Worm (Caenorhabditis elegans) whole organism, L1 larva: Measurements from ENCODE around the gene C07D8.5.
A peak's percentile ranks its signal among the peaks of the same experiment; 100 is the strongest.
"Not testable (repeated sequence)": the region's sequence is repeated elsewhere in the genome, so short reads cannot be mapped to it uniquely, and the experiment has no call there.

Experiments used
- C16A3.4 ChIP-seq: fragments of 150-350 bp; optimal IDR thresholded peaks from 2 replicates; lab custom pipeline; 2014; ENCODE audit warnings: missing biosample characterization, missing genetic modification characterization
- C34B4.2 ChIP-seq: sonication (generic microtip); optimal IDR thresholded peaks from 2 replicates; lab custom pipeline; 2017; ENCODE audit warnings: mild to moderate bottlenecking, missing genetic modification characterization, missing compliant biosample characterization
- Y116A8C.19 ChIP-seq: sonication (generic microtip); optimal IDR thresholded peaks from 2 replicates; lab custom pipeline; 2016; ENCODE audit warnings: missing compliant biosample characterization, missing genetic modification characterization, borderline replicate concordance
- aha-1 ChIP-seq: fragments of 150-350 bp; optimal IDR thresholded peaks from 2 replicates; lab custom pipeline; 2014; ENCODE audit warnings: missing biosample characterization, missing genetic modification characterization
- ceh-8 ChIP-seq: fragments of 200-800 bp; sonication (Bioruptor generic); optimal IDR thresholded peaks from 2 replicates; lab custom pipeline; 2018; ENCODE audit warnings: mild to moderate bottlenecking, missing genetic modification characterization, moderate library complexity, missing compliant biosample characterization
- ceh-90 ChIP-seq: sonication (generic microtip); optimal IDR thresholded peaks from 2 replicates; lab custom pipeline; 2016; ENCODE audit warnings: missing genetic modification characterization, missing compliant biosample characterization
- efl-3 ChIP-seq: fragments of 200-800 bp; sonication (Bioruptor generic); optimal IDR thresholded peaks from 2 replicates; lab custom pipeline; 2018; ENCODE audit warnings: mild to moderate bottlenecking, missing genetic modification characterization, missing compliant biosample characterization
- elt-2 ChIP-seq: sonication (generic microtip); optimal IDR thresholded peaks from 2 replicates; lab custom pipeline; 2016; ENCODE audit warnings: missing genetic modification characterization, mild to moderate bottlenecking, inconsistent platforms, missing compliant biosample characterization, missing genetic modification reagents
- elt-3 ChIP-seq, 6 experiments: fragments of 150-350 bp in 1 of 6; sonication (generic microtip); optimal IDR thresholded peaks; 2 replicates each; lab custom pipeline; 2017 to 2018; ENCODE audit warnings: missing biosample characterization in 6 of 6, missing genetic modification characterization in 6 of 6, inconsistent platforms in 1 of 6
- ets-5 ChIP-seq: fragments of 200-800 bp; sonication (Bioruptor generic); IDR thresholded peaks from 2 replicates; pipeline ENCODE4 v1.3.6; 2022; ENCODE audit warnings: missing genetic modification characterization, missing compliant biosample characterization
- fkh-10 ChIP-seq: sonication (generic microtip); optimal IDR thresholded peaks from 2 replicates; lab custom pipeline; 2017; ENCODE audit warnings: missing biosample characterization, missing genetic modification reagents, missing genetic modification characterization
- fkh-8 ChIP-seq: sonication (generic microtip); optimal IDR thresholded peaks from 2 replicates; lab custom pipeline; 2016; ENCODE audit warnings: mild to moderate bottlenecking, missing genetic modification characterization, missing compliant biosample characterization
- grh-1 ChIP-seq: fragments of 200-800 bp; sonication (Bioruptor generic); IDR thresholded peaks from 2 replicates; pipeline ENCODE4 v1.3.6; 2022; ENCODE audit warnings: missing genetic modification reagents, missing genetic modification characterization, missing compliant biosample characterization
- hlh-17 ChIP-seq: fragments of 200-800 bp; sonication (Bioruptor generic); optimal IDR thresholded peaks from 2 replicates; lab custom pipeline; 2018; ENCODE audit warnings: missing genetic modification characterization, mild to moderate bottlenecking, missing compliant biosample characterization, moderate library complexity, borderline replicate concordance
- isw-1 ChIP-seq: fragments of 200-800 bp; sonication (Bioruptor generic); IDR thresholded peaks from 2 replicates; pipeline ENCODE4 v1.3.6; 2022; ENCODE audit warnings: missing genetic modification characterization, missing compliant biosample characterization
- lin-13 ChIP-seq: fragments of 150-350 bp; optimal IDR thresholded peaks from 2 replicates; lab custom pipeline; 2014; ENCODE audit warnings: missing biosample characterization, missing genetic modification reagents, missing genetic modification characterization
- lin-14 ChIP-seq: fragments of 200-800 bp; sonication (Bioruptor generic); optimal IDR thresholded peaks from 2 replicates; lab custom pipeline; 2018; ENCODE audit warnings: mild to moderate bottlenecking, missing genetic modification characterization, moderate library complexity, missing compliant biosample characterization
- lin-35 ChIP-seq, 2 experiments: fragments of 150-350 bp; optimal IDR thresholded peaks; 2 replicates each; lab custom pipeline; 2014; ENCODE audit warnings: missing biosample characterization in 2 of 2, missing genetic modification characterization in 2 of 2, missing genetic modification reagents in 2 of 2
- nhr-19 ChIP-seq: fragments of 200-800 bp; sonication (Bioruptor generic); conservative IDR thresholded peaks from 2 replicates; pipeline ENCODE4 v1.3.6; 2022; ENCODE audit warnings: missing genetic modification characterization, missing compliant biosample characterization
- nhr-20 ChIP-seq: sonication (generic microtip); optimal IDR thresholded peaks from 2 replicates; lab custom pipeline; 2016; ENCODE audit warnings: mild to moderate bottlenecking, missing genetic modification characterization, missing compliant biosample characterization
- nhr-237 ChIP-seq: fragments of 150-350 bp; optimal IDR thresholded peaks from 2 replicates; lab custom pipeline; 2014; ENCODE audit warnings: missing biosample characterization, missing genetic modification characterization
- nhr-47 ChIP-seq: sonication (generic microtip); optimal IDR thresholded peaks from 2 replicates; lab custom pipeline; 2016; ENCODE audit warnings: mild to moderate bottlenecking, missing genetic modification characterization, moderate library complexity, missing compliant biosample characterization
- nhr-71 ChIP-seq: sonication (generic microtip); optimal IDR thresholded peaks from 2 replicates; lab custom pipeline; 2016; ENCODE audit warnings: mild to moderate bottlenecking, missing genetic modification characterization, moderate library complexity, missing compliant biosample characterization
- nhr-76 ChIP-seq: sonication (generic microtip); optimal IDR thresholded peaks from 2 replicates; lab custom pipeline; 2017; ENCODE audit warnings: missing biosample characterization, missing genetic modification characterization
- nhr-90 ChIP-seq: sonication (generic microtip); optimal IDR thresholded peaks from 2 replicates; lab custom pipeline; 2016; ENCODE audit warnings: mild to moderate bottlenecking, missing genetic modification characterization, missing compliant biosample characterization; ENCODE audit not compliant: poor library complexity
- pax-3 ChIP-seq: fragments of 200-800 bp; sonication (Bioruptor generic); optimal IDR thresholded peaks from 2 replicates; lab custom pipeline; 2018; ENCODE audit warnings: mild to moderate bottlenecking, missing genetic modification characterization, moderate library complexity, missing compliant biosample characterization
- skn-1 ChIP-seq: fragments of 150-350 bp; optimal IDR thresholded peaks from 2 replicates; lab custom pipeline; 2014; ENCODE audit warnings: missing biosample characterization, missing genetic modification characterization
- snu-23 ChIP-seq: sonication (generic microtip); optimal IDR thresholded peaks from 2 replicates; lab custom pipeline; 2016; ENCODE audit warnings: missing genetic modification characterization, missing compliant biosample characterization
- sox-4 ChIP-seq: sonication (generic microtip); optimal IDR thresholded peaks from 2 replicates; lab custom pipeline; 2016; ENCODE audit warnings: missing genetic modification characterization, missing compliant biosample characterization
- sptf-1 ChIP-seq: fragments of 150-350 bp; optimal IDR thresholded peaks from 2 replicates; lab custom pipeline; 2014; ENCODE audit warnings: missing biosample characterization, missing genetic modification characterization
- sup-37 ChIP-seq: fragments of 200-800 bp; sonication (Bioruptor generic); optimal IDR thresholded peaks from 2 replicates; lab custom pipeline; 2018; ENCODE audit warnings: mild to moderate bottlenecking, missing genetic modification characterization, missing compliant biosample characterization
- tbx-2 ChIP-seq: sonication (generic microtip); optimal IDR thresholded peaks from 2 replicates; lab custom pipeline; 2016; ENCODE audit warnings: missing genetic modification characterization, missing compliant biosample characterization
- unc-30 ChIP-seq: sonication (generic microtip); optimal IDR thresholded peaks from 2 replicates; lab custom pipeline; 2017; ENCODE audit warnings: missing biosample characterization, missing genetic modification characterization
- vab-15 ChIP-seq: sonication (generic microtip); optimal IDR thresholded peaks from 2 replicates; lab custom pipeline; 2017; ENCODE audit warnings: missing genotype, mild to moderate bottlenecking, missing genetic modification characterization, missing compliant biosample characterization
- xbp-1 ChIP-seq: sonication (generic microtip); optimal IDR thresholded peaks from 2 replicates; lab custom pipeline; 2016; ENCODE audit warnings: missing genetic modification characterization, missing compliant biosample characterization
- ztf-11 ChIP-seq, 2 experiments: sonication (generic microtip); optimal IDR thresholded peaks; 2 replicates each; lab custom pipeline; 2016 to 2017; ENCODE audit warnings: missing genetic modification characterization in 2 of 2, missing biosample characterization in 1 of 2, missing compliant biosample characterization in 1 of 2

The C07D8.5 gene

ce11 chrX:7340915-7341559 is 2.8 kb upstream of the C07D8.5 start, which contains the start of gene C07D8.6 (continued):
- TF ChIP-seq nhr-20 (peak; percentile 48), Y116A8C.19 (tag; lab: Kevin White, UChicago) (no peak), lin-13 (no peak), elt-3 (tag; optimal IDR thresholded peaks at IDR 0.05; lab: Kevin White, UChicago) (peak in 2 of 6 experiments; percentile 3 to 24), skn-1 (peak; percentile 79), unc-30 (no peak), nhr-19 (GFP tag; lab: Robert Waterston, UW) (no peak), fkh-10 (GFP tag; lab: Kevin White, UChicago) (no peak), lin-35 (GFP tag; optimal IDR thresholded peaks at IDR 0.05; lab: Kevin White, UChicago) (peak in 1 of 2 experiments; percentile 40), vab-15 (tag; lab: Kevin White, UChicago) (no peak), sptf-1 (tag; lab: Kevin White, UChicago) (no peak), lin-14 (GFP tag; lab: Kevin White, UChicago) (peak; percentile 56), sup-37 (GFP tag; lab: Kevin White, UChicago) (no peak), C34B4.2 (tag; lab: Kevin White, UChicago) (no peak), C16A3.4 (tag; lab: Kevin White, UChicago) (no peak), grh-1 (GFP tag; lab: Robert Waterston, UW) (no peak), snu-23 (GFP tag; lab: Kevin White, UChicago) (peak; percentile 8)
- TF ChIP-seq, all 84 proteins: peak for 13

DNA sequence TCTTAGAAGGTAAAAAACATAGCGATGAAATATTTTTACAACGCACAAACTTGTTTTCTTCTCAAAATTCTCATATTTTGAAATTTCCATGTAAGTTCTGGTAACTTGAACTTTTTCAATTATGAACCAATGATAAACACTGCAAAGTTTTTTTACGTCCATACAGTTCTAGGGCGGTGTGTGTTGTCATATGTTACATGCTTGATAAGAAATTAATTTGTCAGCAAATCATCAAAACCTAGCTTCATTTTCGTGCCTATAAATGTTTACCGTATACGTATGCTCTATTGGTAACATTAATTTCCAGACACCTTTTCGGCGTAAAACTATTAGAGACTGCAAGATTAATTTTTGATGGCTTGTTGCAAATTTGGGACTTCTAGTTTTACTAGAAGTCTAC is 629 bp upstream of the C07D8.5 start:
- TF ChIP-seq elt-2 (tag; lab: Kevin White, UChicago): peak; percentile 21
- no peak for TF ChIP-seq efl-3 (GFP tag; lab: Kevin White, UChicago)

DNA sequence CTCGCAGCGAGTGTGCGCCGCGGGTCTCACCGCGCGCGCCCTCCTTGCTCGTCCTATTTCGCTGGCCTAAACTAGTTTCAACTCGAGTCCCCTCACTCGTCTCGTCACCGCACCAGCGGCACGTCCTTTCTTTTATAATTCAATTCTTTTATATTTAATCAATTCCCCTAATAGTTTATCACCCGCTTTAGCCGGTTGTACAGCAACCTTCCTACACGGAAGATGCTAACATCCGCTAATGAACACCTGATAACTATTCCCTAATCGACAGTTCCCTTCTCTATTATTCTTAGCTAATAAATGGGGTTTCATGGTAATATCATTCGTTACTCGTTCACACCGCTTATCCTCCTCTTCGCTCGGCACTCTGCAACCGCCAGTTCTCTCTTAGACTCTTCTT is 21.4 kb downstream of the C07D8.5 start, which contains the start of gene C56G3.2:
Gene C56G3.2 (plus strand): TSS at position 301 of the 400 bp plus-strand sequence.
- TF ChIP-seq isw-1 (GFP tag; lab: Robert Waterston, UW); pax-3 (tag; lab: Kevin White, UChicago); ceh-90: not testable (repeated sequence)

ce11 chrX:7369770-7370169 is 25.9 kb downstream of the C07D8.5 start:
- TF ChIP-seq tbx-2: no peak
- peak; percentile 50 for TF ChIP-seq nhr-71 (tag; lab: Kevin White, UChicago)
- peak; percentile 41 for TF ChIP-seq nhr-47 (tag; lab: Kevin White, UChicago)
- no peak for TF ChIP-seq sox-4 (tag; lab: Kevin White, UChicago)
- no peak for TF ChIP-seq nhr-76 (tag; lab: Kevin White, UChicago)
- TF ChIP-seq aha-1: no peak
- TF ChIP-seq fkh-8 (tag; lab: Kevin White, UChicago): peak; percentile 84
- no peak for TF ChIP-seq nhr-237 (tag; lab: Kevin White, UChicago)
- TF ChIP-seq hlh-17 (GFP tag; lab: Kevin White, UChicago): no peak
- TF ChIP-seq pax-3 (tag; lab: Kevin White, UChicago): no peak

ce11 chrX:7371945-7372344 is 28.1 kb downstream of the C07D8.5 start:
- TF ChIP-seq ceh-8 (GFP tag; lab: Kevin White, UChicago) (no peak), nhr-90 (tag; lab: Kevin White, UChicago) (no peak), ztf-11 (tag; optimal IDR thresholded peaks at IDR 0.05; lab: Kevin White, UChicago) (no peak), pax-3 (tag; lab: Kevin White, UChicago) (no peak), xbp-1 (tag; lab: Kevin White, UChicago) (no peak), nhr-19 (GFP tag; lab: Robert Waterston, UW) (no peak), grh-1 (GFP tag; lab: Robert Waterston, UW) (no peak), ets-5 (no peak), skn-1 (no peak), C34B4.2 (tag; lab: Kevin White, UChicago) (no peak)
